Fruit fly (Drosophila melanogaster): ENCODE results near the gene TpnC73F.

TpnC73F gene

dm6 chr3L:17044799-17045198 is 1.1 kb upstream of the TpnC73F start, which contains the start of gene Pop5 (continued):
- TF ChIP-seq cg (GFP tag; optimal IDR thresholded peaks at IDR 0.05) = no peak
- 0 out of 3 replicates have a peak, but pooled peaks have one; percentile 27 for TF ChIP-seq row (GFP tag; IDR thresholded peaks at IDR 0.05)
- TF ChIP-seq CG18599 (GFP tag; optimal IDR thresholded peaks at IDR 0.05) = no peak
- TF ChIP-seq slp2 (GFP tag; optimal IDR thresholded peaks at IDR 0.05) = no peak
- TF ChIP-seq CG2678 (tag; optimal IDR thresholded peaks at IDR 0.05) = no peak
- TF ChIP-seq unpg (GFP tag; optimal IDR thresholded peaks at IDR 0.05) = no peak
- TF ChIP-seq HmgD (GFP tag; optimal IDR thresholded peaks at IDR 0.05) = peak; percentile 36
- no peak for TF ChIP-seq Bteb2 (GFP tag; optimal IDR thresholded peaks at IDR 0.05)
- no peak for TF ChIP-seq CG11085 (GFP tag; IDR thresholded peaks at IDR 0.05)
- no peak for TF ChIP-seq CG32532 (GFP tag; IDR thresholded peaks at IDR 0.05)
- TF ChIP-seq CG3995 (GFP tag; optimal IDR thresholded peaks at IDR 0.05) = peak; percentile 63
- peak; percentile 57 for TF ChIP-seq BEAF-32 (GFP tag; optimal IDR thresholded peaks at IDR 0.05)
- no peak for TF ChIP-seq CG5245 (GFP tag; optimal IDR thresholded peaks at IDR 0.05)
- TF ChIP-seq cwo (GFP tag; optimal IDR thresholded peaks at IDR 0.05) = no peak
- no peak for TF ChIP-seq p53 (GFP tag; optimal IDR thresholded peaks at IDR 0.05)
- no peak for TF ChIP-seq Oli (tag; optimal IDR thresholded peaks at IDR 0.05)
- no peak for TF ChIP-seq shn (GFP tag; optimal IDR thresholded peaks at IDR 0.05)
- TF ChIP-seq abd-A (tag; optimal IDR thresholded peaks at IDR 0.05) = no peak
- TF ChIP-seq tup (GFP tag; optimal IDR thresholded peaks at IDR 0.05) = no peak
- peak; percentile 28 for TF ChIP-seq CG30020 (tag; optimal IDR thresholded peaks at IDR 0.05)
- TF ChIP-seq al (GFP tag; IDR thresholded peaks at IDR 0.05) = no peak
- TF ChIP-seq CG34376 (GFP tag; optimal IDR thresholded peaks at IDR 0.05) = peak; percentile 9
- no peak for TF ChIP-seq sima (GFP tag; optimal IDR thresholded peaks at IDR 0.05)
- TF ChIP-seq phol (tag; optimal IDR thresholded peaks at IDR 0.05) = peak; percentile 54
- no peak for TF ChIP-seq CG12071 (GFP tag; optimal IDR thresholded peaks at IDR 0.05)
- no peak for TF ChIP-seq sr (GFP tag; IDR thresholded peaks at IDR 0.05)
- TF ChIP-seq twi (tag; optimal IDR thresholded peaks at IDR 0.05) = no peak
- no peak for TF ChIP-seq pb (GFP tag; optimal IDR thresholded peaks at IDR 0.05)
- TF ChIP-seq az2 (GFP tag; optimal IDR thresholded peaks at IDR 0.05) = no peak
- no peak for TF ChIP-seq CG3407 (GFP tag; optimal IDR thresholded peaks at IDR 0.05)
- no peak for TF ChIP-seq bowl (GFP tag; IDR thresholded peaks at IDR 0.05)
- no peak for TF ChIP-seq CG18619 (GFP tag; optimal IDR thresholded peaks at IDR 0.05)
- TF ChIP-seq CG17328 (GFP tag; IDR thresholded peaks at IDR 0.05) = no peak
- no peak for TF ChIP-seq mam (GFP tag; optimal IDR thresholded peaks at IDR 0.05)
- TF ChIP-seq btn (GFP tag; optimal IDR thresholded peaks at IDR 0.05) = no peak
- TF ChIP-seq CG17186 (GFP tag; optimal IDR thresholded peaks at IDR 0.05) = no peak
- TF ChIP-seq CG13894 (tag; optimal IDR thresholded peaks at IDR 0.05) = no peak
- TF ChIP-seq CG31441 (GFP tag; IDR thresholded peaks at IDR 0.05) = no peak
- no peak for TF ChIP-seq eyg (GFP tag; optimal IDR thresholded peaks at IDR 0.05)
- no peak for TF ChIP-seq CG14667 (GFP tag; IDR thresholded peaks at IDR 0.05)
- TF ChIP-seq NC2α (GFP tag; optimal IDR thresholded peaks at IDR 0.05) = no peak
- TF ChIP-seq Neu2 (GFP tag; optimal IDR thresholded peaks at IDR 0.05; ENCODE audit: borderline replicate concordance) = no peak
- no peak for TF ChIP-seq CG12236 (GFP tag; optimal IDR thresholded peaks at IDR 0.05)
- TF ChIP-seq hbn (GFP tag; IDR thresholded peaks at IDR 0.05; ENCODE audit: partially characterized antibody) = no peak; the same call in 1 of the 2 replicates
- peak; percentile 0 for TF ChIP-seq Mes4 (GFP tag; optimal IDR thresholded peaks at IDR 0.05)
- TF ChIP-seq Dip3 (GFP tag; optimal IDR thresholded peaks at IDR 0.05) = no peak
- TF ChIP-seq CG10321 (GFP tag; IDR thresholded peaks at IDR 0.05) = no peak
- no peak for TF ChIP-seq chinmo (GFP tag; IDR thresholded peaks at IDR 0.05; ENCODE audit: partially characterized antibody)
- TF ChIP-seq gcm2 (GFP tag; optimal IDR thresholded peaks at IDR 0.05) = no peak
- TF ChIP-seq Doc3 (GFP tag; IDR thresholded peaks at IDR 0.05; ENCODE audit: partially characterized antibody) = 0 out of 3 replicates have a peak, but pooled peaks have one; percentile 20
- no peak for TF ChIP-seq ind (GFP tag; optimal IDR thresholded peaks at IDR 0.05)
- peak; percentile 49 for TF ChIP-seq vvl (GFP tag; IDR thresholded peaks at IDR 0.05)
